Fruit fly (Drosophila melanogaster) whole organism, embryonic: ENCODE results near the gene CG12560.

ENCODE experiments used
- Aef1 ChIP-seq: fragments of 200-800 bp; sonication (Bioruptor generic); IDR thresholded peaks from 3 replicates; pipeline ENCODE4 v1.3.6; 2022; ENCODE audit warnings: missing biosample characterization, missing genetic modification characterization
- CG11560 ChIP-seq: fragments of 200-800 bp; sonication (Bioruptor generic); IDR thresholded peaks from 3 replicates; pipeline ENCODE4 v1.3.6; 2022; ENCODE audit warnings: missing biosample characterization, missing genetic modification characterization
- CG12391 ChIP-seq: fragments of 200-800 bp; sonication (Bioruptor generic); optimal IDR thresholded peaks from 3 replicates; lab custom pipeline; 2018; ENCODE audit warnings: missing biosample characterization, mild to moderate bottlenecking, missing genetic modification characterization, moderate library complexity
- CG13775 ChIP-seq: fragments of 200-800 bp; sonication (Bioruptor generic); optimal IDR thresholded peaks from 3 replicates; lab custom pipeline; 2017; ENCODE audit warnings: missing biosample characterization, mild to moderate bottlenecking, missing genetic modification characterization
- CG1529 ChIP-seq: fragments of 200-800 bp; sonication (Bioruptor generic); optimal IDR thresholded peaks from 3 replicates; lab custom pipeline; 2018; ENCODE audit warnings: missing biosample characterization, missing genetic modification characterization
- CG2120 ChIP-seq: fragments of 200-800 bp; sonication (Bioruptor generic); optimal IDR thresholded peaks from 3 replicates; lab custom pipeline; 2016; ENCODE audit warnings: missing biosample characterization, missing genetic modification characterization
- CG30020 ChIP-seq: fragments of 200-800 bp; optimal IDR thresholded peaks from 2 replicates; lab custom pipeline; 2019; ENCODE audit warnings: missing biosample characterization, mild to moderate bottlenecking, missing genetic modification characterization, moderate library complexity
- CG3281 ChIP-seq: fragments of 200-800 bp; sonication (Bioruptor generic); optimal IDR thresholded peaks from 3 replicates; lab custom pipeline; 2017; ENCODE audit warnings: missing biosample characterization, mild to moderate bottlenecking, missing genetic modification characterization
- CG3726 ChIP-seq: fragments of 200-800 bp; sonication (Bioruptor generic); IDR thresholded peaks from 3 replicates; pipeline ENCODE4, ENCODE4 v1.3.6; 2022; ENCODE audit warnings: missing biosample characterization, missing genetic modification characterization
- CG7357 ChIP-seq: fragments of 200-800 bp; sonication (Bioruptor generic); IDR thresholded peaks from 3 replicates; pipeline ENCODE4 v1.3.6; 2022; ENCODE audit warnings: missing biosample characterization, missing genetic modification characterization
- CG7928 ChIP-seq: fragments of 200-800 bp; sonication (Bioruptor generic); optimal IDR thresholded peaks from 2 replicates; lab custom pipeline; 2017; ENCODE audit warnings: missing biosample characterization, mild to moderate bottlenecking, missing genetic modification characterization
- CG7963 ChIP-seq: fragments of 200-800 bp; sonication (Bioruptor generic); IDR thresholded peaks from 3 replicates; pipeline ENCODE4 v1.3.6; 2022; ENCODE audit warnings: missing biosample characterization, missing genetic modification characterization; ENCODE audit not compliant: partially characterized antibody
- CG8089 ChIP-seq: fragments of 200-800 bp; sonication (Bioruptor generic); optimal IDR thresholded peaks from 3 replicates; lab custom pipeline; 2016; ENCODE audit warnings: missing biosample characterization, missing genetic modification characterization
- CG8290 ChIP-seq, 3 experiments: fragments of 200-800 bp; sonication (Bioruptor generic); optimal IDR thresholded peaks; 2 replicates each; lab custom pipeline; 2016 to 2019; ENCODE audit warnings: missing biosample characterization in 3 of 3, missing genetic modification characterization in 3 of 3, mild to moderate bottlenecking in 2 of 3, moderate library complexity in 1 of 3
- CG8765 ChIP-seq: fragments of 200-800 bp; sonication (Bioruptor generic); IDR thresholded peaks from 2 replicates; pipeline ENCODE4 v1.3.6; 2022; ENCODE audit warnings: missing biosample characterization, missing genetic modification characterization
- CG9215 ChIP-seq: fragments of 200-800 bp; sonication (Bioruptor generic); IDR thresholded peaks from 2 replicates; pipeline ENCODE4 v1.3.6; 2022; ENCODE audit warnings: missing biosample characterization, missing genetic modification characterization
- Dbx ChIP-seq: fragments of 200-800 bp; sonication (Bioruptor generic); IDR thresholded peaks from 3 replicates; pipeline ENCODE4 v1.3.6; 2022; ENCODE audit warnings: missing biosample characterization, missing genetic modification characterization
- Deaf1 ChIP-seq: fragments of 200-800 bp; optimal IDR thresholded peaks from 3 replicates; lab custom pipeline; 2019; ENCODE audit warnings: missing biosample characterization, mild to moderate bottlenecking, missing genetic modification characterization, moderate library complexity
- Dfd ChIP-seq, 2 experiments: fragments of >200 bp; optimal IDR thresholded peaks; 2 replicates each; lab custom pipeline; 2017; ENCODE audit warnings: missing biosample characterization in 2 of 2, missing genetic modification characterization in 2 of 2
- Dref ChIP-seq: fragments of 200-800 bp; sonication (Bioruptor generic); IDR thresholded peaks from 2 replicates; pipeline ENCODE4 v1.3.6; 2022; ENCODE audit warnings: missing biosample characterization, missing genetic modification characterization
- HLH3B ChIP-seq: fragments of 200-800 bp; sonication (Bioruptor generic); IDR thresholded peaks from 2 replicates; pipeline ENCODE4 v1.3.6; 2022; ENCODE audit warnings: missing biosample characterization, missing genetic modification characterization
- HLHmδ ChIP-seq: fragments of 200-800 bp; sonication (Bioruptor generic); optimal IDR thresholded peaks from 2 replicates; lab custom pipeline; 2018; ENCODE audit warnings: missing biosample characterization, mild to moderate bottlenecking, missing genetic modification characterization, moderate library complexity
- Hmr ChIP-seq: fragments of 200-800 bp; sonication (Bioruptor generic); optimal IDR thresholded peaks from 3 replicates; lab custom pipeline; 2017; ENCODE audit warnings: mild to moderate bottlenecking, missing biosample characterization, missing genetic modification reagents, missing genetic modification characterization
- Hmx ChIP-seq: fragments of 200-800 bp; sonication (Bioruptor generic); optimal IDR thresholded peaks from 2 replicates; lab custom pipeline; 2016; ENCODE audit warnings: missing biosample characterization, missing genetic modification characterization
- Lhr ChIP-seq: fragments of 200-800 bp; sonication (Bioruptor generic); optimal IDR thresholded peaks from 3 replicates; lab custom pipeline; 2017; ENCODE audit warnings: mild to moderate bottlenecking, missing biosample characterization, missing genetic modification reagents, missing genetic modification characterization
- Lpt ChIP-seq: fragments of >200 bp; optimal IDR thresholded peaks from 2 replicates; lab custom pipeline; 2018; ENCODE audit warnings: missing biosample characterization, missing genetic modification characterization
- Med ChIP-seq: fragments of 200-800 bp; sonication (Bioruptor generic); peaks from one replicate; lab custom pipeline; 2016; ENCODE audit warnings: missing biosample characterization, missing genetic modification characterization, mild to moderate bottlenecking, inconsistent platforms, moderate library complexity
- Usf ChIP-seq: fragments of 200-800 bp; sonication (Bioruptor generic); optimal IDR thresholded peaks from 2 replicates; lab custom pipeline; 2017; ENCODE audit warnings: missing genotype, missing biosample characterization, missing genetic modification characterization
- abd-A ChIP-seq: fragments of 200-800 bp; sonication (Bioruptor generic); optimal IDR thresholded peaks from 3 replicates; lab custom pipeline; 2019; ENCODE audit warnings: missing biosample characterization, mild to moderate bottlenecking, missing genetic modification characterization, moderate library complexity
- cad ChIP-seq: fragments of >200 bp; optimal IDR thresholded peaks from 2 replicates; lab custom pipeline; 2017; ENCODE audit warnings: missing biosample characterization, missing genetic modification characterization
- chinmo ChIP-seq: fragments of 200-800 bp; sonication (Bioruptor generic); IDR thresholded peaks from 4 replicates; pipeline ENCODE4 v1.3.6; 2022; ENCODE audit warnings: missing biosample characterization, missing genetic modification characterization; ENCODE audit not compliant: partially characterized antibody
- chm ChIP-seq: fragments of 200-800 bp; sonication (Bioruptor generic); IDR thresholded peaks from 2 replicates; pipeline ENCODE4 v1.3.6; 2022; ENCODE audit warnings: missing biosample characterization, missing genetic modification characterization
- crol ChIP-seq: fragments of 200-800 bp; sonication (Bioruptor generic); IDR thresholded peaks from 2 replicates; pipeline ENCODE4 v1.3.6; 2022; ENCODE audit warnings: missing biosample characterization, missing genetic modification characterization
- cwo ChIP-seq: fragments of 200-800 bp; sonication (Bioruptor generic); optimal IDR thresholded peaks from 3 replicates; lab custom pipeline; 2017; ENCODE audit warnings: missing biosample characterization, missing genetic modification characterization, mild to moderate bottlenecking, moderate library complexity, missing genetic modification reagents
- grau ChIP-seq: fragments of 200-800 bp; optimal IDR thresholded peaks from 3 replicates; lab custom pipeline; 2019; ENCODE audit warnings: missing biosample characterization, mild to moderate bottlenecking, missing genetic modification characterization, moderate library complexity
- hkb ChIP-seq, 2 experiments: fragments of 200-800 bp in 1 of 2; fragments of >200 bp in 1 of 2; sonication (Bioruptor generic) in 1 of 2; IDR thresholded peaks in 1 of 2; optimal IDR thresholded peaks in 1 of 2; 2 replicates each; pipeline versions ENCODE4 v1.3.6 to Lab custom; 2017 to 2022; ENCODE audit warnings: missing biosample characterization in 1 of 2, missing genetic modification characterization in 1 of 2
- kni ChIP-seq: fragments of 200-800 bp; sonication (Bioruptor generic); optimal IDR thresholded peaks from 3 replicates; lab custom pipeline; 2017; ENCODE audit warnings: mild to moderate bottlenecking, missing biosample characterization, missing genetic modification reagents, missing genetic modification characterization
- lab ChIP-seq: fragments of 200-800 bp; sonication (Bioruptor generic); optimal IDR thresholded peaks from 3 replicates; lab custom pipeline; 2017; ENCODE audit warnings: missing biosample characterization, missing genetic modification characterization, mild to moderate bottlenecking, moderate library complexity, missing genetic modification reagents
- luna ChIP-seq: fragments of 200-800 bp; sonication (Bioruptor generic); optimal IDR thresholded peaks from 2 replicates; lab custom pipeline; 2016; ENCODE audit warnings: missing biosample characterization, missing genetic modification characterization
- nom ChIP-seq: fragments of 200-800 bp; sonication (Bioruptor generic); optimal IDR thresholded peaks from 2 replicates; lab custom pipeline; 2017; ENCODE audit warnings: missing biosample characterization, missing genetic modification characterization, mild to moderate bottlenecking, moderate library complexity, missing genetic modification reagents
- phol ChIP-seq: fragments of 200-800 bp; sonication (Bioruptor generic); optimal IDR thresholded peaks from 3 replicates; lab custom pipeline; 2018; ENCODE audit warnings: missing biosample characterization, mild to moderate bottlenecking, missing genetic modification characterization, moderate library complexity
- pita ChIP-seq: fragments of 200-800 bp; sonication (Bioruptor generic); optimal IDR thresholded peaks from 2 replicates; lab custom pipeline; 2017; ENCODE audit warnings: missing biosample characterization, mild to moderate bottlenecking, missing genetic modification characterization
- ranshi ChIP-seq: fragments of 200-800 bp; sonication (Bioruptor generic); IDR thresholded peaks from 2 replicates; pipeline ENCODE4 v1.3.6; 2022; ENCODE audit warnings: missing biosample characterization, missing genetic modification characterization
- rib ChIP-seq: fragments of 200-800 bp; sonication (Bioruptor generic); IDR thresholded peaks from 2 replicates; pipeline ENCODE4 v1.3.6; 2022; ENCODE audit warnings: missing biosample characterization, missing genetic modification characterization
- salm ChIP-seq: fragments of 200-800 bp; sonication (Bioruptor generic); optimal IDR thresholded peaks from 2 replicates; lab custom pipeline; 2018; ENCODE audit warnings: missing biosample characterization, mild to moderate bottlenecking, missing genetic modification characterization
- schlank ChIP-seq: fragments of 200-800 bp; sonication (Bioruptor generic); optimal IDR thresholded peaks from 2 replicates; lab custom pipeline; 2018; ENCODE audit warnings: missing biosample characterization, mild to moderate bottlenecking, missing genetic modification characterization
- seq ChIP-seq: fragments of 200-800 bp; sonication (Bioruptor generic); IDR thresholded peaks from 2 replicates; pipeline ENCODE4 v1.3.6; 2022; ENCODE audit warnings: missing biosample characterization, missing genetic modification characterization
- tx ChIP-seq: fragments of 200-800 bp; sonication (Bioruptor generic); optimal IDR thresholded peaks from 2 replicates; lab custom pipeline; 2016; ENCODE audit warnings: missing biosample characterization, missing genetic modification characterization
- yki ChIP-seq: fragments of >200 bp; optimal IDR thresholded peaks from 3 replicates; lab custom pipeline; 2018
- zfh1 ChIP-seq: fragments of 200-800 bp; sonication (Bioruptor generic); IDR thresholded peaks from 3 replicates; pipeline ENCODE4 v1.3.6; 2022; ENCODE audit warnings: missing biosample characterization, missing genetic modification characterization

CG12560 gene

dm6 chr2L:7973470-7974207 is 35.6 kb downstream of the CG12560 start (continued):
- peak; percentile 40 for TF ChIP-seq cwo
- 0 out of 3 replicates have a peak, but pooled peaks have one; percentile 12 for TF ChIP-seq Dbx
- TF ChIP-seq CG12391, result no peak
- no peak for TF ChIP-seq zfh1 (GFP tag; lab: Robert Waterston, UW)
- TF ChIP-seq ranshi (GFP tag; lab: Robert Waterston, UW), result no peak
- TF ChIP-seq HLH3B (GFP tag; lab: Robert Waterston, UW), result no peak
- peak; percentile 87 for TF ChIP-seq chinmo (GFP tag; lab: Robert Waterston, UW)
- TF ChIP-seq CG7963, result no peak
- no peak for TF ChIP-seq hkb (optimal IDR thresholded peaks at IDR 0.05; lab: Kevin White, UChicago)
- TF ChIP-seq hkb (GFP tag; IDR thresholded peaks at IDR 0.05; lab: Robert Waterston, UW), result no peak
- no peak for TF ChIP-seq CG3726 (GFP tag; lab: Robert Waterston, UW)
- no peak for TF ChIP-seq CG7928 (GFP tag; lab: Kevin White, UChicago)
- TF ChIP-seq tx, result no peak
- no peak for TF ChIP-seq HLHmδ (GFP tag; lab: Kevin White, UChicago)
- no peak for TF ChIP-seq Dref (GFP tag; lab: Robert Waterston, UW)
- TF ChIP-seq kni (GFP tag; lab: Kevin White, UChicago), result no peak
- TF ChIP-seq yki, result no peak
- no peak for TF ChIP-seq CG3281 (GFP tag; lab: Kevin White, UChicago)
- no peak for TF ChIP-seq phol (tag; lab: Kevin White, UChicago)
- no peak for TF ChIP-seq pita (GFP tag; lab: Kevin White, UChicago)
- TF ChIP-seq CG2120 (GFP tag; lab: Kevin White, UChicago), result peak; percentile 57
- TF ChIP-seq Lpt (GFP tag; lab: Kevin White, UChicago), result no peak
- peak; percentile 30 for TF ChIP-seq Deaf1
- no peak for TF ChIP-seq CG13775 (GFP tag; lab: Kevin White, UChicago)
- peak; percentile 15; the same call in 1 of the 3 replicates for TF ChIP-seq Aef1 (GFP tag; lab: Robert Waterston, UW)
- no peak for TF ChIP-seq luna (GFP tag; lab: Kevin White, UChicago)
- no peak for TF ChIP-seq CG1529 (GFP tag; lab: Kevin White, UChicago)
- no peak for TF ChIP-seq CG11560 (tag; lab: Robert Waterston, UW)
- TF ChIP-seq Hmr (GFP tag; lab: Kevin White, UChicago), result no peak
- no peak for TF ChIP-seq salm (tag; lab: Kevin White, UChicago)
- no peak for TF ChIP-seq grau (tag; lab: Kevin White, UChicago)
- peak; percentile 51 for TF ChIP-seq nom (GFP tag; lab: Kevin White, UChicago)
- TF ChIP-seq lab (GFP tag; lab: Kevin White, UChicago), result peak; percentile 7
- no peak for TF ChIP-seq Dfd (GFP tag; optimal IDR thresholded peaks at IDR 0.05; lab: Kevin White, UChicago)
- no peak for TF ChIP-seq seq
- TF ChIP-seq CG8089 (GFP tag; lab: Kevin White, UChicago), result no peak
- peak; percentile 4 for TF ChIP-seq schlank (tag; lab: Kevin White, UChicago)
- no peak for TF ChIP-seq CG8290 (GFP tag; optimal IDR thresholded peaks at IDR 0.05; lab: Kevin White, UChicago)
- peak in 1 of 2 experiments; percentile 26 for TF ChIP-seq CG8290 (tag; optimal IDR thresholded peaks at IDR 0.05; lab: Kevin White, UChicago)
- no peak for TF ChIP-seq CG9215 (GFP tag; lab: Robert Waterston, UW)
- TF ChIP-seq cad (GFP tag; lab: Kevin White, UChicago), result no peak
- no peak for TF ChIP-seq Hmx (GFP tag; lab: Kevin White, UChicago)
- TF ChIP-seq crol, result peak; percentile 92
- TF ChIP-seq chm (GFP tag; lab: Robert Waterston, UW), result no peak
- TF ChIP-seq abd-A, result no peak
- TF ChIP-seq CG8765 (GFP tag; lab: Robert Waterston, UW), result no peak
- no peak for TF ChIP-seq Usf (GFP tag; lab: Kevin White, UChicago)
- TF ChIP-seq Lhr (GFP tag; lab: Kevin White, UChicago), result no peak
- no peak for TF ChIP-seq CG30020 (tag; lab: Kevin White, UChicago)
- peak; percentile 15 for TF ChIP-seq Med (GFP tag; lab: Kevin White, UChicago)
- TF ChIP-seq rib (GFP tag; lab: Robert Waterston, UW), result peak; percentile 87
- no peak for TF ChIP-seq CG7357 (GFP tag; lab: Robert Waterston, UW)
